Worm (Caenorhabditis elegans): ENCODE results near the gene T28A11.18.

The T28A11.18 gene

DNA sequence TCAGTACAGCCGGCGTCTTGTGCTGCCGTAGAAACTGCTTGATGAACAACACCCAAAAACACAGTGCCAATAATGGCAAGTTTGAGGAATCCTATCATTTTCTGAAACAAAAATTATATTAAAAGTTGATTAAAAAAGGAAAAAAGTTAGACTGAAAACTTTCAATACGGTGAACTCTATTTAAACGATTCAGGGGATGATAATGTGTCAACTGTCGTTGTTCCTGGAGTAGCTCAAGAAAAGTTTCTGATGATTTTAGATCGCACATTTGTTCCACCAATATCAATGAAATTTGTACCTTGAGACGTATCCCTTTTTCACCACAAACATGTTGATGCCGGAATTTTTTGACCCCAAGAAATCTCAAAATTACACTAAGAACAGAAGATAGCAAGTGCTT is at the start of gene T28A11.18:
TSS of gene T28A11.18 (minus strand) at position 101 of the 400 bp plus-strand sequence.
- TF ChIP-seq madf-10 (tag; optimal IDR thresholded peaks at IDR 0.05) (no peak), ekl-4 (GFP tag; IDR thresholded peaks at IDR 0.05) (no peak), T07F8.4 (tag; optimal IDR thresholded peaks at IDR 0.05) (no peak), B0261.1 (tag; optimal IDR thresholded peaks at IDR 0.05) (no peak), nhr-90 (tag; optimal IDR thresholded peaks at IDR 0.05) (no peak), chd-7 (tag; optimal IDR thresholded peaks at IDR 0.05) (no peak), ets-4 (GFP tag; optimal IDR thresholded peaks at IDR 0.05) (no peak)

- TF ChIP-seq Y79H2A.3 (GFP tag; conservative IDR thresholded peaks at IDR 0.05) = no peak
- TF ChIP-seq bed-1 (GFP tag; IDR thresholded peaks at IDR 0.05) = 0 out of 2 replicates have a peak, but pooled peaks have one; percentile 84
- TF ChIP-seq madf-3 (GFP tag; IDR thresholded peaks at IDR 0.05) = 0 out of 2 replicates have a peak, but pooled peaks have one; percentile 50
- no peak for TF ChIP-seq rec-8 (tag; optimal IDR thresholded peaks at IDR 0.05)
Observed at ce11 chrV:3316108-3316507, 48.3 kb upstream of the T28A11.18 start, which contains the start of gene F35F10.1. Gene F35F10.1 (plus strand): TSS chrV:3316307.

DNA sequence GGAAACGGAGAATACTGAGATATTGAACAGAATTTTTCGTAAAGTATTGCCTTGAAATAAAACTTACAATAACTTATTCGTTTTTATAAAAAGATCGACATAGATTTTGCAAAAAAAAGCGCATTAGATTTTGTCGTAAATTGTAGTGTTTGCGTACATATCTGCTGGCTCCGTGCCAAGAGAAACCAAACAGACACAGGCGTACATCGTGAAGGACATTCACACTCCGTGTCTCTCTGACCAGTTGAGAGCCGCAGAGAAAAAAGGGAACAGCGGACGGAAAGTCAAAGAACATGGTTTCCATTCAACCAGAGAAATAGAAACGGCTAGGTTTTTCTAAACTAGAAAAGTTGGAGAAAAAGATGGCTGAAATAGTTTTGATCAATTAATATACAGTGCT is 47.5 kb upstream of the T28A11.18 start, which contains the start of gene arrd-19:
TSS of gene arrd-19 (minus strand) at position 209 of the 400 bp plus-strand sequence.
- TF ChIP-seq nhr-179 (tag; optimal IDR thresholded peaks at IDR 0.05) (no peak), gei-17 (GFP tag; optimal IDR thresholded peaks at IDR 0.05) (no peak), nhr-120 (GFP tag; IDR thresholded peaks at IDR 0.05) (no peak), ccch-3 (GFP tag; optimal IDR thresholded peaks at IDR 0.05) (no peak), egl-44 (GFP tag; IDR thresholded peaks at IDR 0.05) (no peak), nfyb-1 (GFP tag; IDR thresholded peaks at IDR 0.05) (peak; percentile 73; the same call in 1 of the 2 replicates), attf-6 (GFP tag; IDR thresholded peaks at IDR 0.05) (no peak), ceh-91 (GFP tag; IDR thresholded peaks at IDR 0.05) (no peak), lin-35 (GFP tag; optimal IDR thresholded peaks at IDR 0.05) (no peak), attf-5 (GFP tag; optimal IDR thresholded peaks at IDR 0.05) (peak; percentile 65), B0035.1 (tag; optimal IDR thresholded peaks at IDR 0.05) (no peak), snpc-4 (GFP tag; optimal IDR thresholded peaks at IDR 0.05) (no peak), snpc-4 (tag; optimal IDR thresholded peaks at IDR 0.05) (peak in 2 of 4 experiments; percentile 5 to 10), zfh-2 (GFP tag; conservative IDR thresholded peaks at IDR 0.05) (peak; percentile 49; the same call in 1 of the 2 replicates), ceh-58 (GFP tag; IDR thresholded peaks at IDR 0.05) (no peak), tbp1 (GFP tag; optimal IDR thresholded peaks at IDR 0.05) (peak; percentile 36), F39B2.1 (GFP tag; IDR thresholded peaks at IDR 0.05) (no peak), egrh-3 (GFP tag; IDR thresholded peaks at IDR 0.05) (no peak), unc-130 (GFP tag; optimal IDR thresholded peaks at IDR 0.05) (no peak), dpff-1 (tag; optimal IDR thresholded peaks at IDR 0.05) (no peak), efl-1 (GFP tag; optimal IDR thresholded peaks at IDR 0.05) (no peak), attf-3 (GFP tag; conservative IDR thresholded peaks at IDR 0.05) (peak; percentile 42), madf-8 (GFP tag; conservative IDR thresholded peaks at IDR 0.05) (no peak), ztf-25 (GFP tag; IDR thresholded peaks at IDR 0.05) (no peak), Y95B8A.8 (GFP tag; IDR thresholded peaks at IDR 0.05) (no peak), ztf-28 (GFP tag; IDR thresholded peaks at IDR 0.05) (no peak), snpc-1.1 (tag; optimal IDR thresholded peaks at IDR 0.05; ENCODE audit: insufficient read depth) (no peak), lag-1 (GFP tag; IDR thresholded peaks at IDR 0.05) (0 out of 2 replicates have a peak, but pooled peaks have one; percentile 64), unc-62 (GFP tag; optimal IDR thresholded peaks at IDR 0.05) (no peak), B0261.1 (tag; optimal IDR thresholded peaks at IDR 0.05) (no peak), T26A5.8 (tag; optimal IDR thresholded peaks at IDR 0.05) (no peak), madf-6 (GFP tag; IDR thresholded peaks at IDR 0.05) (no peak), lsl-1 (GFP tag; optimal IDR thresholded peaks at IDR 0.05) (no peak), nhr-27 (tag; optimal IDR thresholded peaks at IDR 0.05) (no peak), B0019.2 (GFP tag; conservative IDR thresholded peaks at IDR 0.05) (no peak), bed-2 (GFP tag; IDR thresholded peaks at IDR 0.05) (no peak)

Measured in whole organism, young adult.